Fruit fly (Drosophila melanogaster) whole organism, embryonic: ENCODE results near the gene Sas-6.
A peak's percentile ranks its signal among the peaks of the same experiment; 100 is the strongest.

Experiments
- CG30431 ChIP-seq: fragments of 200-800 bp; sonication (Bioruptor generic); optimal IDR thresholded peaks from 2 replicates; lab custom pipeline; 2017; ENCODE audit warnings: missing biosample characterization, missing genetic modification characterization
- CG6689 ChIP-seq: fragments of 200-800 bp; sonication (Bioruptor generic); IDR thresholded peaks from 2 replicates; pipeline ENCODE4 v1.3.6; 2022; ENCODE audit warnings: missing biosample characterization, missing genetic modification characterization
- CG8478 ChIP-seq: fragments of >200 bp; optimal IDR thresholded peaks from 2 replicates; lab custom pipeline; 2018
- CG9797 ChIP-seq: fragments of 200-800 bp; sonication (Bioruptor generic); optimal IDR thresholded peaks from 3 replicates; lab custom pipeline; 2018; ENCODE audit warnings: missing biosample characterization, mild to moderate bottlenecking, missing genetic modification characterization
- Hr39 ChIP-seq: fragments of >200 bp; optimal IDR thresholded peaks from 2 replicates; lab custom pipeline; 2017
- amos ChIP-seq: fragments of 200-800 bp; sonication (Bioruptor generic); IDR thresholded peaks from 2 replicates; pipeline ENCODE4 v1.3.6; 2022; ENCODE audit warnings: missing biosample characterization, missing genetic modification characterization; ENCODE audit not compliant: partially characterized antibody
- cwo ChIP-seq: fragments of 200-800 bp; sonication (Bioruptor generic); optimal IDR thresholded peaks from 3 replicates; lab custom pipeline; 2017; ENCODE audit warnings: missing biosample characterization, missing genetic modification characterization, mild to moderate bottlenecking, moderate library complexity, missing genetic modification reagents
- esg ChIP-seq: fragments of 200-800 bp; sonication (Bioruptor generic); conservative IDR thresholded peaks from 2 replicates; pipeline ENCODE4 v1.3.6; 2022; ENCODE audit warnings: missing biosample characterization, missing genetic modification characterization
- fd3F ChIP-seq: fragments of 200-800 bp; sonication (Bioruptor generic); optimal IDR thresholded peaks from 2 replicates; lab custom pipeline; 2018; ENCODE audit warnings: missing biosample characterization, mild to moderate bottlenecking, missing genetic modification characterization, moderate library complexity
- gro ChIP-seq: fragments of 200-800 bp; sonication (Bioruptor generic); optimal IDR thresholded peaks from 2 replicates; lab custom pipeline; 2016; ENCODE audit warnings: missing biosample characterization, missing genetic modification characterization
- sna ChIP-seq: fragments of 200-800 bp; sonication (Bioruptor generic); IDR thresholded peaks from 2 replicates; pipeline ENCODE4 v1.3.6; 2022; ENCODE audit warnings: missing biosample characterization, missing genetic modification characterization; ENCODE audit not compliant: partially characterized antibody
- tap ChIP-seq: fragments of 200-800 bp; optimal IDR thresholded peaks from 3 replicates; lab custom pipeline; 2019; ENCODE audit warnings: missing biosample characterization, mild to moderate bottlenecking, missing genetic modification characterization, moderate library complexity
- unpg ChIP-seq: fragments of 200-800 bp; sonication (Bioruptor generic); optimal IDR thresholded peaks from 3 replicates; lab custom pipeline; 2018; ENCODE audit warnings: missing biosample characterization, mild to moderate bottlenecking, missing genetic modification characterization, moderate library complexity

- TF ChIP-seq amos (GFP tag; lab: Robert Waterston, UW) (peak; percentile 76), unpg (GFP tag; lab: Kevin White, UChicago) (peak; percentile 16), sna (peak; percentile 94), tap (tag; lab: Kevin White, UChicago) (no peak), fd3F (GFP tag; lab: Kevin White, UChicago) (no peak), CG9797 (GFP tag; lab: Kevin White, UChicago) (peak; percentile 61), esg (GFP tag; lab: Robert Waterston, UW) (no peak), CG30431 (no peak), CG8478 (lab: Kevin White, UChicago) (no peak), Hr39 (lab: Kevin White, UChicago) (no peak), CG6689 (GFP tag; lab: Robert Waterston, UW) (no peak), cwo (peak; percentile 33), gro (GFP tag; lab: Kevin White, UChicago) (no peak)
Measured at dm6 chr3R:30004648-30005047, 9.5 kb downstream of the Sas-6 start, which contains the start of the genes Nlp and Nph.
